Worm (Caenorhabditis elegans) whole organism, dauer: ENCODE data around the gene ppm-1.D.

ENCODE experiments used
- unc-62 ChIP-seq: sonication (generic microtip); optimal IDR thresholded peaks from 2 replicates; lab custom pipeline; 2017; ENCODE audit warnings: missing biosample characterization, missing genetic modification reagents, missing genetic modification characterization

The ppm-1.D gene

DNA sequence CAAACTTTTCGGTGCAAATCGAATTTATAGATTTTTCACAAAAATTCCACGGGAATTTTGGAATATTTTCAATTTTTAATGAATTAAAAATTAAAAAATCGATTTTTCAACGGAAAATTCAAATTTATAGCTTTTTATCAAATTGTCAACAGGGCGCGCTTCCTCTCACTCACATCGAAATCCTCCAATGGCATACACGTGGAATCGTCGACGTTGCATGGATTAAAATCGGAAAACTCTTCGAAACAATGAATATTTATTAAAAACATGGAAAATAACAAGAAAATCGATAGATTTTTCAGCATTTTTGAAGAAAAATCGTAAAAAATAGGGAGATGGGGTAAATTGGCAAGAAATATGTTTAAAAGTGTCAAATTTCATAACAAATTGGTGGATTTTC is 2.0 kb upstream of the ppm-1.D start, which contains the start of gene Y54F10BM.12:
TSS of gene Y54F10BM.12 (minus strand) at position 344 of the 400 bp plus-strand sequence.
- TF ChIP-seq unc-62 (GFP tag; lab: Kevin White, UChicago) = no peak

DNA sequence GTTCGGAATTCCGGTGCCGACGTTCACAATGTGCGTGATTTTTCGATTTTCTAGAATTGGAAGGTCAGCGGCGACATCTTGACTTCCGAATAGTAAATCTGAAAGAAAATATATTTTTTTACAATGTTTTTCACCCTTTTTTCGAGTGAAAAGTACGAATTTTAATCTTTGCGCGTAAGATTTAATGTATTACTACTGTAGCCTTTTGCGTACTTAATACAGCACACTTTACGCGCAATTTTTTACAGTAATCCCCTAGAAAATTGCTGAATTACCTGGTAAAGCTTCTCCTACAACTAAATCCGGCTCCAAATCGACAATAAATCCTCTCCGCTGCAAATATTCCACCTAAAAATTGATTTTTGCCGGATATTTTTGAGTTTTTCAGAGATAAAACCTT is 983 bp upstream of the ppm-1.D start:
- TF ChIP-seq unc-62 (GFP tag; lab: Kevin White, UChicago) = no peak

DNA sequence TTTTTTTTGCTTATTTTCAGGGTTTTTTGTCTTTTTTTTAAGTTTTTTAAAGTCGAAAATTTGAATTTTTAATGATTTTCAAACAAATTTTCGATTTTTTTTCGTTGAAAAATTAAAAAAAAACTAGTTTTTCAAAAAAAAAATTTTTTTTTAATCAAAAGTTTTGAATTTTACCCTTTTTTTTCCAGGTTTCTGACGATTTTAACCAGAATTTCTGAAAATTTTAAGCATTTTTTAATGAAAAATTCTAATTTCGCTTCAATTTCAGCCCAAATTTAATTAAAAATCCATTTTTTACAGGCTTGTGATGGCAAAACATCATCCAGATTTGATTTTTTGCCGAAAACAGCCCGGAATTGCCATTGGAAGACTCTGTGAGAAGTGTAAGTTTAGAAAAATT is 11.9 kb downstream of the ppm-1.D start, which contains the start of gene phf-5:
TSS of gene phf-5 (plus strand) at position 301 of the 400 bp plus-strand sequence.
- no peak for TF ChIP-seq unc-62 (GFP tag; lab: Kevin White, UChicago)

DNA sequence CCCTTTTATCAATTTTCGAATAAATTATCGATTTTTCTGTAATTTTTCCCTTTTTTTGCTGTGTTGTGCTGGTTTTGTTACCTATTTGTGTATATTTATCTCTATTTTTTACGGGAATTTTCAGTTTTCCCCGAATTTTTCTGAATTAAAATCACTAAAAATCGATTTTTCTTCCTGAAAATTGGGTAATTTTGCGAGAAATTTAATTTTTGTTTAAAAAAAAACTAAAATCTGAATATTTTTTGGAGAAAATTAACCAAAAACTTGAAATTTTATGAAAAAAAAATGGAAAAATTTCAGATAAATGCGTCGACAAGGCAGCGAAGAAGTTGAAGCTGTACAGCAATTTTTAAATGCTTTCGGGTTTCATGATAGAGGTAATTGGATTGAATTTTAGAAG is 15.9 kb downstream of the ppm-1.D start, which contains the start of gene gip-1:
TSS of gene gip-1 (plus strand) at position 301 of the 400 bp plus-strand sequence.
- TF ChIP-seq unc-62 (GFP tag; lab: Kevin White, UChicago) = no peak

ce11 chrIII:2349956-2350355 is 18.6 kb downstream of the ppm-1.D start:
- no peak for TF ChIP-seq unc-62 (GFP tag; lab: Kevin White, UChicago)

ce11 chrIII:2362648-2363047 is 31.3 kb downstream of the ppm-1.D start, which contains the start of gene srd-69:
Gene srd-69 (plus strand): TSS chrIII:2362948.
- no peak for TF ChIP-seq unc-62 (GFP tag; lab: Kevin White, UChicago)

DNA sequence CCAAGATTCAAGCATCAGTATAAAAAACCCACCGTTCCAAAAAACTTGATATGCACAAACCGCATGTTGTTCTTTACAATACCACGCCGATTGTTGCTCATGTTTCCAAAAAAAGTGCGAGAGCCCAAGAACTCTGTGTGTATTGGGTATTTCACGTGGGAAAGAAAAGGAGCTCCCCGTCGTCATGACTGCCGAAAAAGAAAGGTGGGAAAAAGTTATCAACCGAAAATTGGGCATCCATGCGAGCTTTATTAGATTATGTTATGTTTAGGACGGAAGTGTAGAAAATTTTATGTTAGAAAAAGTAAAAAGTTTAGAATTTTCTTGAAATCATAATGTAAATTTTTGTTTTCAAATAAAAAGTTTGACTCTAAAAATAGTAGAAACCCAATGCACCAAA is 37.1 kb downstream of the ppm-1.D start, which contains the start of gene H04J21.4:
TSS of gene H04J21.4 (minus strand) at position 101 of the 400 bp plus-strand sequence.
- TF ChIP-seq unc-62 (GFP tag; lab: Kevin White, UChicago) = no peak

- TF ChIP-seq unc-62 (GFP tag; lab: Kevin White, UChicago) = no peak
Measured at ce11 chrIII:2371864-2372263, 40.5 kb downstream of the ppm-1.D start, which contains the start of gene H04J21.1. Gene H04J21.1 (minus strand): TSS chrIII:2371964.

- no peak for TF ChIP-seq unc-62 (GFP tag; lab: Kevin White, UChicago)
Measured at ce11 chrIII:2375918-2376317, 44.5 kb downstream of the ppm-1.D start, which contains the start of gene H14E04.2. Gene H14E04.2 (plus strand): TSS chrIII:2376193.

DNA sequence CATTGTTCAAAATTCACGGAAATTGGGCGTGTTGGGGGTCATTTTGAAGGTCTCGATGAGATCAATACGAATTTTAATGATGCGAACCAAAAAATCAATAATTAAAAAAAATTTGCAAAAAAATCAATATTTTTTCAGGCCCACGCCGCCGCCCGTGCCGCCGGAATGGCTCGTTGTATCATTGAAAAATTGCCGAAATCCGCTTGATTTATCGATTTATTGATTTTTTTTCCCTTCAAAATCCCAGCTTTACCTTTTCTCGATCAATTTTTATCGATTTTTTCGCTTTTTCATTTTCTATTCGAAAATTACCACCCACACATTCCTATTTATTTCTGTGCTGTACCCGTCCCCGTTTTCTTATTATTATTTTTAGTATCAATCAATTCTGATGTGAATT is 53.0 kb downstream of the ppm-1.D start:
- no peak for TF ChIP-seq unc-62 (GFP tag; lab: Kevin White, UChicago)

DNA sequence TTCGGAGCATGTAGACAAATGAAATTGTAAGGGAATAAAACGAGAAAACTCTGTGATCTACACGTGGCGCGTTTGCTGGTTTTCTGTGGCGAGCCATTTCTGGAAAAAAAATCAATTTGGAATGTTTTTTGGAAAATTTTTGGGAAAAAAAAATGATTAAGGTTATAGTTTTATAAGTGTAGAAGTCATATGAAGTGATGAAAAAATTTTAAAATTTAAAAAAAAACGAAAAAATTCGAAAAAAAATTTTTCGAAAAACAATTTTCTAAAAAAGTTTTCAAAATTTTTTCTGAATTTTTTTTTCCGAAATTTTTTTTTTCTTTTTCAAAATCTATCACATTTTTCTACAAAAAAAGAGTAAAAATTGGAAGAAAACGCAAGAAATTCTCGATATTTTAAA is 55.1 kb downstream of the ppm-1.D start, which contains the start of gene H14E04.3:
TSS of gene H14E04.3 (minus strand) at position 101 of the 400 bp plus-strand sequence.
- TF ChIP-seq unc-62 (GFP tag; lab: Kevin White, UChicago) = no peak

- no peak for TF ChIP-seq unc-62 (GFP tag; lab: Kevin White, UChicago)
Measured at ce11 chrIII:2391704-2392103, 60.3 kb downstream of the ppm-1.D start.
